Worm (Caenorhabditis elegans) whole organism, late embryonic: ENCODE results near the gene kin-24.

Source experiments
- ceh-2 ChIP-seq: sonication (generic microtip); optimal IDR thresholded peaks from 2 replicates; lab custom pipeline; 2016; ENCODE audit warnings: missing genotype, missing genetic modification characterization, missing compliant biosample characterization
- ceh-9 ChIP-seq: sonication (generic microtip); optimal IDR thresholded peaks from 2 replicates; lab custom pipeline; 2016; ENCODE audit warnings: mild to moderate bottlenecking, missing genetic modification characterization, inconsistent platforms, missing compliant biosample characterization
- elt-2 ChIP-seq: sonication (generic microtip); optimal IDR thresholded peaks from 2 replicates; lab custom pipeline; 2016; ENCODE audit warnings: missing genetic modification reagents, missing genetic modification characterization, missing compliant biosample characterization
- ets-4 ChIP-seq: sonication (generic microtip); optimal IDR thresholded peaks from 2 replicates; lab custom pipeline; 2016; ENCODE audit warnings: missing genetic modification characterization, missing compliant biosample characterization
- hlh-15 ChIP-seq: sonication (generic microtip); optimal IDR thresholded peaks from 2 replicates; lab custom pipeline; 2016; ENCODE audit warnings: missing genetic modification characterization, missing compliant biosample characterization
- hlh-30 ChIP-seq: sonication (generic microtip); optimal IDR thresholded peaks from 2 replicates; lab custom pipeline; 2017; ENCODE audit warnings: antibody characterized with exemption, missing genetic modification characterization, missing compliant biosample characterization; ENCODE audit not compliant: insufficient read depth
- madf-2 ChIP-seq: sonication (generic microtip); optimal IDR thresholded peaks from 2 replicates; lab custom pipeline; 2017; ENCODE audit warnings: missing genetic modification characterization, missing compliant biosample characterization
- nfya-1 ChIP-seq: sonication (generic microtip); optimal IDR thresholded peaks from 2 replicates; lab custom pipeline; 2017; ENCODE audit warnings: missing genetic modification characterization, mild to moderate bottlenecking, missing compliant biosample characterization, antibody characterized with exemption, moderate library complexity
- pag-3 ChIP-seq: sonication (generic microtip); optimal IDR thresholded peaks from 2 replicates; lab custom pipeline; 2016; ENCODE audit warnings: missing compliant biosample characterization, missing genetic modification characterization, borderline replicate concordance
- pha-4 ChIP-seq: fragments of 150-350 bp; optimal IDR thresholded peaks from 2 replicates; lab custom pipeline; 2018; ENCODE audit warnings: missing biosample characterization, missing genetic modification reagents, missing genetic modification characterization
- unc-42 ChIP-seq: sonication (generic microtip); optimal IDR thresholded peaks from 2 replicates; lab custom pipeline; 2016; ENCODE audit warnings: missing genotype, missing genetic modification characterization, missing compliant biosample characterization
- unc-86 ChIP-seq: sonication (generic microtip); optimal IDR thresholded peaks from 2 replicates; lab custom pipeline; 2016; ENCODE audit warnings: missing genetic modification characterization, missing compliant biosample characterization
- ztf-16 ChIP-seq: sonication (generic microtip); optimal IDR thresholded peaks from 2 replicates; lab custom pipeline; 2017; ENCODE audit warnings: missing genetic modification characterization, missing compliant biosample characterization

DNA sequence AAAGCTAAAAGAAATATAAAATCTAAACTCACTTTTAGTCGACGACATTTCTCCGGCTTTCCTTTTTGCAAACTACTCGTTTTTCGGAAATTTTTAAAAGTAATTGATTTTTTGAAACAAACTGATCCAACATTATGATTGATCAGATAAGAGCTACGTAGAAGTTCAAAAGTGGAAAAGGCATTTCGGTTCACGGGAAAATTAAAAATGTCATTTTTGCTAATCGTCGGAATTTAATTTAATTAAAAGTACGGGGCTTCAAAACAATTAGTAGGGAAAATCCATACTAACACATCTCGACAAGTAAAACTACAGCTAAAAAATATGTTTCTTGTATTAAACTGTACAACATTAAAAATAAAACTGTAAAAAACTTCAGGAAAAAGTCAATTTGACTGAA lies 8.7 kb upstream of the kin-24 start, which contains the start of gene K07F5.8:
- TF ChIP-seq madf-2 (tag; lab: Kevin White, UChicago) (no peak), ztf-16 (tag; lab: Kevin White, UChicago) (no peak), pha-4 (tag; lab: Kevin White, UChicago) (no peak), hlh-30 (tag; lab: Kevin White, UChicago) (no peak), hlh-15 (tag; lab: Kevin White, UChicago) (no peak), ets-4 (tag; lab: Kevin White, UChicago) (no peak), unc-86 (no peak), elt-2 (tag; lab: Kevin White, UChicago) (no peak), unc-42 (tag; lab: Kevin White, UChicago) (no peak), ceh-9 (no peak), nfya-1 (no peak), ceh-2 (tag; lab: Kevin White, UChicago) (no peak), pag-3 (tag; lab: Kevin White, UChicago) (no peak)
